Worm (Caenorhabditis elegans) whole organism, L4 larva: ENCODE measurements around the gene fipr-16.

ENCODE experiments used
- D1046.2 ChIP-seq: fragments of 200-800 bp; sonication (Bioruptor generic); IDR thresholded peaks from 2 replicates; pipeline ENCODE4 v1.3.6; 2022; ENCODE audit warnings: missing genetic modification characterization, missing compliant biosample characterization
- F37D6.2 ChIP-seq: sonication (generic microtip); optimal IDR thresholded peaks from 2 replicates; lab custom pipeline; 2016; ENCODE audit warnings: mild to moderate bottlenecking, missing genetic modification characterization, missing compliant biosample characterization
- F44E2.7 ChIP-seq: fragments of 200-800 bp; sonication (Bioruptor generic); IDR thresholded peaks from 2 replicates; pipeline ENCODE4 v2.1.2; 2022; ENCODE audit warnings: missing genetic modification characterization, missing compliant biosample characterization
- R02D3.7 ChIP-seq: fragments of 150-350 bp; sonication (generic microtip); optimal IDR thresholded peaks from 3 replicates; lab custom pipeline; 2014; ENCODE audit warnings: missing biosample characterization, missing genetic modification characterization
- T20F7.1 ChIP-seq: fragments of 200-800 bp; sonication (Bioruptor generic); optimal IDR thresholded peaks from 2 replicates; lab custom pipeline; 2018; ENCODE audit warnings: mild to moderate bottlenecking, missing genetic modification characterization, missing compliant biosample characterization
- Y105C5A.15 ChIP-seq: fragments of 200-800 bp; sonication (Bioruptor generic); IDR thresholded peaks from 2 replicates; pipeline ENCODE4 v1.3.6; 2022; ENCODE audit warnings: missing genetic modification characterization, missing compliant biosample characterization
- aly-2 ChIP-seq: sonication (generic microtip); optimal IDR thresholded peaks from 2 replicates; lab custom pipeline; 2018; ENCODE audit warnings: missing biosample characterization, missing genetic modification characterization
- arid-1 ChIP-seq: fragments of 200-800 bp; sonication (Bioruptor generic); conservative IDR thresholded peaks from 2 replicates; pipeline ENCODE4 v1.3.6; 2022; ENCODE audit warnings: missing genetic modification reagents, missing genetic modification characterization, missing compliant biosample characterization
- ceh-82 ChIP-seq: sonication (generic microtip); optimal IDR thresholded peaks from 2 replicates; lab custom pipeline; 2017; ENCODE audit warnings: missing biosample characterization, missing genetic modification characterization
- ctbp-1 ChIP-seq: fragments of 200-800 bp; sonication (Bioruptor generic); IDR thresholded peaks from 2 replicates; pipeline ENCODE4 v1.3.6; 2022; ENCODE audit warnings: missing genetic modification reagents, missing genetic modification characterization, missing compliant biosample characterization
- daf-8 ChIP-seq: fragments of 200-800 bp; sonication (Bioruptor generic); IDR thresholded peaks from 2 replicates; pipeline ENCODE4 v1.3.6; 2022; ENCODE audit warnings: missing genetic modification characterization, missing compliant biosample characterization
- dmd-6 ChIP-seq: fragments of 200-800 bp; sonication (Bioruptor generic); IDR thresholded peaks from 2 replicates; pipeline ENCODE4 v1.3.6; 2022; ENCODE audit warnings: missing genetic modification reagents, missing genetic modification characterization, missing compliant biosample characterization
- dmd-8 ChIP-seq: fragments of 200-800 bp; sonication (Bioruptor generic); IDR thresholded peaks from 2 replicates; pipeline ENCODE4 v1.3.6; 2022; ENCODE audit warnings: missing genetic modification characterization, missing compliant biosample characterization
- dpl-1 ChIP-seq: fragments of 150-350 bp; optimal IDR thresholded peaks from 2 replicates; lab custom pipeline; 2014; ENCODE audit warnings: missing biosample characterization, missing genetic modification reagents, missing genetic modification characterization
- egl-27 ChIP-seq: sonication (generic microtip); optimal IDR thresholded peaks from 3 replicates; lab custom pipeline; 2017; ENCODE audit warnings: missing biosample characterization, missing genetic modification reagents, missing genetic modification characterization
- fkh-10 ChIP-seq: fragments of 150-350 bp; optimal IDR thresholded peaks from 2 replicates; lab custom pipeline; 2014; ENCODE audit warnings: missing biosample characterization, missing genetic modification reagents, missing genetic modification characterization
- gei-8 ChIP-seq: fragments of 200-800 bp; sonication (Bioruptor generic); optimal IDR thresholded peaks from 2 replicates; lab custom pipeline; 2018; ENCODE audit warnings: mild to moderate bottlenecking, missing genetic modification characterization, missing compliant biosample characterization
- hmg-1.1 ChIP-seq: fragments of 200-800 bp; sonication (Bioruptor generic); IDR thresholded peaks from 2 replicates; pipeline ENCODE4 v1.3.6; 2022; ENCODE audit warnings: missing genetic modification reagents, missing genetic modification characterization, missing compliant biosample characterization
- jun-1 ChIP-seq: fragments of 150-350 bp; optimal IDR thresholded peaks from 2 replicates; lab custom pipeline; 2014; ENCODE audit warnings: missing biosample characterization, missing genetic modification reagents, missing genetic modification characterization
- lim-7 ChIP-seq: fragments of 200-800 bp; sonication (Bioruptor generic); IDR thresholded peaks from 2 replicates; pipeline ENCODE4 v1.3.6; 2022; ENCODE audit warnings: missing genetic modification characterization, missing compliant biosample characterization
- lin-29 ChIP-seq: fragments of 200-800 bp; sonication (Bioruptor generic); IDR thresholded peaks from 2 replicates; pipeline ENCODE4 v1.3.6; 2022; ENCODE audit warnings: missing genetic modification reagents, missing genetic modification characterization, missing compliant biosample characterization
- lin-38 ChIP-seq: fragments of 200-800 bp; sonication (Bioruptor generic); IDR thresholded peaks from 2 replicates; pipeline ENCODE4 v1.3.6; 2022; ENCODE audit warnings: missing genetic modification reagents, missing genetic modification characterization, missing compliant biosample characterization
- lin-39 ChIP-seq: fragments of 150-350 bp; optimal IDR thresholded peaks from 2 replicates; lab custom pipeline; 2014; ENCODE audit warnings: missing biosample characterization, missing genetic modification reagents, missing genetic modification characterization
- madf-9 ChIP-seq: fragments of 200-800 bp; sonication (Bioruptor generic); conservative IDR thresholded peaks from 2 replicates; pipeline ENCODE4 v1.3.6; 2022; ENCODE audit warnings: missing genetic modification reagents, missing genetic modification characterization, missing compliant biosample characterization
- mdt-29 ChIP-seq: fragments of 200-800 bp; sonication (Bioruptor generic); IDR thresholded peaks from 2 replicates; pipeline ENCODE4 v1.3.6; 2022; ENCODE audit warnings: missing genetic modification reagents, missing genetic modification characterization, missing compliant biosample characterization
- mes-2 ChIP-seq: sonication (generic microtip); optimal IDR thresholded peaks from 2 replicates; lab custom pipeline; 2016; ENCODE audit warnings: missing genotype, mild to moderate bottlenecking, missing genetic modification characterization, missing compliant biosample characterization; ENCODE audit not compliant: poor library complexity, severe bottlenecking
- nhr-237 ChIP-seq: sonication (generic microtip); optimal IDR thresholded peaks from 2 replicates; lab custom pipeline; 2017; ENCODE audit warnings: missing biosample characterization, missing genetic modification characterization
- nhr-25 ChIP-seq: sonication (generic microtip); optimal IDR thresholded peaks from 2 replicates; lab custom pipeline; 2017; ENCODE audit warnings: missing genetic modification characterization, mild to moderate bottlenecking, missing compliant biosample characterization, antibody characterized with exemption, moderate library complexity, borderline replicate concordance; ENCODE audit not compliant: insufficient read depth
- nhr-28 ChIP-seq: fragments of 150-350 bp; optimal IDR thresholded peaks from 2 replicates; lab custom pipeline; 2014; ENCODE audit warnings: missing biosample characterization, missing genetic modification characterization
- nhr-77 ChIP-seq: fragments of 150-350 bp; optimal IDR thresholded peaks from 2 replicates; lab custom pipeline; 2014; ENCODE audit warnings: missing biosample characterization, missing genetic modification characterization
- pqm-1 ChIP-seq: sonication (generic microtip); optimal IDR thresholded peaks from 2 replicates; lab custom pipeline; 2017; ENCODE audit warnings: missing biosample characterization, missing genetic modification characterization
- rbr-2 ChIP-seq: sonication (generic microtip); optimal IDR thresholded peaks from 2 replicates; lab custom pipeline; 2016; ENCODE audit warnings: missing genotype, missing genetic modification characterization, missing compliant biosample characterization
- saeg-2 ChIP-seq: fragments of 200-800 bp; sonication (Bioruptor generic); IDR thresholded peaks from 2 replicates; pipeline ENCODE4 v1.3.6; 2022; ENCODE audit warnings: missing genetic modification reagents, missing genetic modification characterization, missing compliant biosample characterization
- skn-1 ChIP-seq: fragments of 150-350 bp; optimal IDR thresholded peaks from 2 replicates; lab custom pipeline; 2014; ENCODE audit warnings: missing biosample characterization, missing genetic modification characterization
- spr-1 ChIP-seq: sonication (generic microtip); optimal IDR thresholded peaks from 2 replicates; lab custom pipeline; 2016; ENCODE audit warnings: mild to moderate bottlenecking, missing genetic modification characterization, missing compliant biosample characterization
- tra-1 ChIP-seq: fragments of 200-800 bp; sonication (Bioruptor generic); IDR thresholded peaks from 2 replicates; pipeline ENCODE4 v1.3.6; 2022; ENCODE audit warnings: missing genetic modification reagents, missing genetic modification characterization, missing compliant biosample characterization
- unc-130 ChIP-seq: sonication (generic microtip); optimal IDR thresholded peaks from 2 replicates; lab custom pipeline; 2016; ENCODE audit warnings: missing genetic modification reagents, missing genetic modification characterization, missing compliant biosample characterization
- vab-7 ChIP-seq: fragments of 200-800 bp; sonication (Bioruptor generic); IDR thresholded peaks from 2 replicates; pipeline ENCODE4 v1.3.6; 2022; ENCODE audit warnings: missing genetic modification reagents, missing genetic modification characterization, missing compliant biosample characterization
- zag-1 ChIP-seq: fragments of 150-350 bp; optimal IDR thresholded peaks from 2 replicates; lab custom pipeline; 2014; ENCODE audit warnings: missing biosample characterization, missing genetic modification characterization
- zfp-2 ChIP-seq: sonication (generic microtip); optimal IDR thresholded peaks from 2 replicates; lab custom pipeline; 2016; ENCODE audit warnings: mild to moderate bottlenecking, missing genetic modification characterization, missing compliant biosample characterization
- zfp-3 ChIP-seq: fragments of 200-800 bp; sonication (Bioruptor generic); conservative IDR thresholded peaks from 2 replicates; pipeline ENCODE4 v1.3.6; 2022; ENCODE audit warnings: missing genetic modification reagents, missing genetic modification characterization, missing compliant biosample characterization
- zip-11 ChIP-seq: fragments of 200-800 bp; sonication (Bioruptor generic); IDR thresholded peaks from 2 replicates; pipeline ENCODE4 v1.3.6; 2022; ENCODE audit warnings: missing genetic modification characterization, missing compliant biosample characterization

The fipr-16 gene

DNA sequence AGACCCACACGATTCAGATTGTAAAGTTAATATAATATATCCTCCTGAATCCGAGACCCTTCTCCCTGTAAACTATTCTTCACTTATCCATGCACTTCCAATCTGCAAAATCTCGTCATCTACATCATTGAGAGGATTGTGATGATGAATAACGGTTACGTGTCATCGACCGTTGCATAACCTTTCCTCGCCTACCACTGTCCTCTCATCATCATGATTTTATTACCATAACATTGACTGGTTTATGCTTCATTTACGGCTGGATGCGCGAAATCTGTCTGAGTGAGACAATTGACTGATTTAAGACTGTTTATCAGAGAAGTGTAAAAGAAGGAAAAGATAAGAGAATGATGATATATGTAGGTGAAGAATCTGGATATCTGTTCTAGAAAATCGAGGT, 29.5 kb upstream of the fipr-16 start:
- TF ChIP-seq gei-8 (GFP tag; lab: Kevin White, UChicago) (no peak), dmd-8 (GFP tag; lab: Robert Waterston, UW) (no peak), hmg-1.1 (GFP tag; lab: Robert Waterston, UW) (no peak), F37D6.2 (no peak), nhr-237 (tag; lab: Kevin White, UChicago) (no peak), egl-27 (tag; lab: Kevin White, UChicago) (no peak), zag-1 (tag; lab: Kevin White, UChicago) (no peak)

DNA sequence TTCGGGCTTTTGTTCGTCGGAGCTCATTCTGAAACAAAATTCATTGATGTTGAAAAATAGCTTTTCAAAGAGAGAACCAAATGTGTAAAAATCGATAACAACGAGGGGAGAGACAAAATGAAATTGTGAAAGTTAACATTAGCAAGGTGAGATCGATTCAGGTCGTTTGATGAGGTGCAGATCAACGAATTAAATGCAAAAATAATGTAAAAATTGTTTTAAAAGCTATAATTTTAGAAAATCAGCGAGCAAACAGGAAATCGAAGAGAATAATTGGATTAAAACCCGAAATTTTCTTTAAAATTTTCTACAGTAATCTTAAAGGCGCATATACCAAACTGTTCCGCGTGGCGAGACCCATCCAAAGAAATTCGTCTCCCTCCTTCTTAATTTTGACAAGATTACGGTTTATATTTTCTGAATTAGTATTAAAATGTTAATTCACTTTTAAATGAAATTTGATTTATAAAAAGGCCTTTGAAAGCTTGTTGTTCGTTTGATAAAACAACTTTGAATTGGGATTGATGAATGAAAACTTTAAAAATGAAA, 27.7 kb upstream of the fipr-16 start, which contains the start of gene C13G5.2:
C13G5.2 (minus strand) TSS at position 51 of the 549 bp plus-strand sequence.
- TF ChIP-seq vab-7, result no peak
- no peak for TF ChIP-seq zag-1 (tag; lab: Kevin White, UChicago)
- TF ChIP-seq madf-9 (GFP tag; lab: Robert Waterston, UW), result no peak
- no peak for TF ChIP-seq fkh-10
- no peak for TF ChIP-seq dmd-6 (GFP tag; lab: Robert Waterston, UW)
- TF ChIP-seq lin-39 (tag; lab: Kevin White, UChicago), result no peak
- no peak for TF ChIP-seq daf-8 (GFP tag; lab: Robert Waterston, UW)
- no peak for TF ChIP-seq nhr-28
- no peak for TF ChIP-seq unc-130 (GFP tag; lab: Kevin White, UChicago)
- TF ChIP-seq dpl-1, result no peak
- TF ChIP-seq hmg-1.1 (GFP tag; lab: Robert Waterston, UW), result no peak
- no peak for TF ChIP-seq zfp-3
- no peak for TF ChIP-seq F44E2.7 (GFP tag; lab: Robert Waterston, UW)
- no peak for TF ChIP-seq nhr-237 (tag; lab: Kevin White, UChicago)
- no peak for TF ChIP-seq aly-2 (tag; lab: Kevin White, UChicago)
- TF ChIP-seq R02D3.7 (tag; lab: Kevin White, UChicago), result no peak
- no peak for TF ChIP-seq jun-1 (tag; lab: Kevin White, UChicago)
- TF ChIP-seq Y105C5A.15 (GFP tag; lab: Robert Waterston, UW), result no peak
- no peak for TF ChIP-seq mes-2 (tag; lab: Kevin White, UChicago)
- no peak for TF ChIP-seq skn-1 (tag; lab: Kevin White, UChicago)

- TF ChIP-seq D1046.2 (GFP tag; lab: Robert Waterston, UW) (no peak), lin-38 (no peak), rbr-2 (tag; lab: Kevin White, UChicago) (no peak), arid-1 (GFP tag; lab: Robert Waterston, UW) (no peak), nhr-77 (no peak), hmg-1.1 (GFP tag; lab: Robert Waterston, UW) (no peak), nhr-25 (tag; lab: Kevin White, UChicago) (no peak), zip-11 (GFP tag; lab: Robert Waterston, UW) (no peak), lin-29 (GFP tag; lab: Robert Waterston, UW) (no peak), ctbp-1 (GFP tag; lab: Robert Waterston, UW) (no peak), saeg-2 (no peak), pqm-1 (tag; lab: Kevin White, UChicago) (no peak), lim-7 (GFP tag; lab: Robert Waterston, UW) (no peak), mdt-29 (GFP tag; lab: Robert Waterston, UW) (no peak), zfp-2 (tag; lab: Kevin White, UChicago) (no peak), ceh-82 (tag; lab: Kevin White, UChicago) (no peak), tra-1 (GFP tag; lab: Robert Waterston, UW) (no peak), T20F7.1 (GFP tag; lab: Kevin White, UChicago) (no peak), spr-1 (tag; lab: Kevin White, UChicago) (no peak), vab-7 (no peak)
These were observed 25.8 kb upstream of the fipr-16 start, which contains the start of gene C06E1.11 for ce11 chrIII:8616587-8616986. TSS of gene C06E1.11 (minus strand) at chrIII:8616687.
